Fruit fly (Drosophila melanogaster) whole organism, embryonic: ENCODE measurements around the gene hd.
A peak's percentile ranks its signal among the peaks of the same experiment; 100 is the strongest.

Experiments used
- ATbp ChIP-seq: fragments of 200-800 bp; sonication (Bioruptor generic); optimal IDR thresholded peaks from 2 replicates; lab custom pipeline; 2017; ENCODE audit warnings: missing biosample characterization, mild to moderate bottlenecking, missing genetic modification characterization, missing genetic modification reagents
- Antp ChIP-seq: fragments of 200-800 bp; sonication (Bioruptor generic); optimal IDR thresholded peaks from 3 replicates; lab custom pipeline; 2016; ENCODE audit warnings: missing biosample characterization, missing genetic modification characterization
- Atf-2 ChIP-seq: fragments of 200-800 bp; sonication (Bioruptor generic); optimal IDR thresholded peaks from 2 replicates; lab custom pipeline; 2016; ENCODE audit warnings: missing biosample characterization, missing genetic modification characterization
- CG10147 ChIP-seq: fragments of 200-800 bp; sonication (Bioruptor generic); optimal IDR thresholded peaks from 2 replicates; lab custom pipeline; 2019; ENCODE audit warnings: missing biosample characterization, mild to moderate bottlenecking, missing genetic modification characterization, moderate library complexity
- CG1024 ChIP-seq: fragments of 200-800 bp; sonication (Bioruptor generic); IDR thresholded peaks from 2 replicates; pipeline ENCODE4 v1.3.6; 2022; ENCODE audit warnings: missing biosample characterization, missing genetic modification characterization
- CG10462 ChIP-seq: fragments of 200-800 bp; sonication (Bioruptor generic); optimal IDR thresholded peaks from 2 replicates; lab custom pipeline; 2016; ENCODE audit warnings: missing biosample characterization, missing genetic modification characterization
- CG11093 ChIP-seq: fragments of 200-800 bp; sonication (Bioruptor generic); IDR thresholded peaks from 3 replicates; pipeline ENCODE4 v1.3.6; 2022; ENCODE audit warnings: missing biosample characterization, missing genetic modification characterization
- CG11695 ChIP-seq: fragments of 200-800 bp; sonication (Bioruptor generic); IDR thresholded peaks from 3 replicates; pipeline ENCODE4 v1.3.6; 2022; ENCODE audit warnings: missing biosample characterization, missing genetic modification characterization
- CG12155 ChIP-seq: fragments of 200-800 bp; sonication (Bioruptor generic); optimal IDR thresholded peaks from 3 replicates; lab custom pipeline; 2016; ENCODE audit warnings: missing biosample characterization, missing genetic modification characterization
- CG12942 ChIP-seq: fragments of 200-800 bp; sonication (Bioruptor generic); optimal IDR thresholded peaks from 3 replicates; lab custom pipeline; 2016; ENCODE audit warnings: missing biosample characterization, missing genetic modification characterization
- CG1529 ChIP-seq: fragments of 200-800 bp; sonication (Bioruptor generic); optimal IDR thresholded peaks from 3 replicates; lab custom pipeline; 2018; ENCODE audit warnings: missing biosample characterization, missing genetic modification characterization
- CG1647 ChIP-seq: fragments of 200-800 bp; sonication (Bioruptor generic); optimal IDR thresholded peaks from 3 replicates; lab custom pipeline; 2016; ENCODE audit warnings: missing biosample characterization, missing genetic modification characterization
- CG1792 ChIP-seq: fragments of 200-800 bp; sonication (Bioruptor generic); optimal IDR thresholded peaks from 2 replicates; lab custom pipeline; 2016; ENCODE audit warnings: missing biosample characterization, missing genetic modification characterization
- CG18011 ChIP-seq: fragments of 200-800 bp; sonication (Bioruptor generic); optimal IDR thresholded peaks from 2 replicates; lab custom pipeline; 2017; ENCODE audit warnings: missing biosample characterization, missing genetic modification characterization, mild to moderate bottlenecking, moderate library complexity, missing genotype
- CG2116 ChIP-seq: fragments of 200-800 bp; sonication (Bioruptor generic); optimal IDR thresholded peaks from 3 replicates; lab custom pipeline; 2018; ENCODE audit warnings: missing biosample characterization, mild to moderate bottlenecking, missing genetic modification characterization
- CG2202 ChIP-seq: fragments of 200-800 bp; sonication (Bioruptor generic); optimal IDR thresholded peaks from 2 replicates; lab custom pipeline; 2018; ENCODE audit warnings: missing biosample characterization, mild to moderate bottlenecking, missing genetic modification characterization
- CG30431 ChIP-seq: fragments of 200-800 bp; sonication (Bioruptor generic); optimal IDR thresholded peaks from 2 replicates; lab custom pipeline; 2017; ENCODE audit warnings: missing biosample characterization, missing genetic modification characterization
- CG34224 ChIP-seq: fragments of 200-800 bp; sonication (Bioruptor generic); IDR thresholded peaks from 3 replicates; pipeline ENCODE4 v1.3.6; 2022; ENCODE audit warnings: missing biosample characterization, missing genetic modification characterization; ENCODE audit not compliant: partially characterized antibody
- CG4360 ChIP-seq: fragments of 200-800 bp; sonication (Bioruptor generic); IDR thresholded peaks from 2 replicates; pipeline ENCODE4 v1.3.6; 2022; ENCODE audit warnings: missing biosample characterization, missing genetic modification characterization
- CG4617 ChIP-seq: fragments of 200-800 bp; sonication (Bioruptor generic); optimal IDR thresholded peaks from 3 replicates; lab custom pipeline; 2016; ENCODE audit warnings: missing biosample characterization, missing genetic modification characterization, borderline replicate concordance
- CG6175 ChIP-seq: fragments of 200-800 bp; sonication (Bioruptor generic); IDR thresholded peaks from 3 replicates; pipeline ENCODE4 v1.3.6; 2022; ENCODE audit warnings: missing biosample characterization, missing genetic modification characterization
- CG7271 ChIP-seq: fragments of 200-800 bp; sonication (Bioruptor generic); optimal IDR thresholded peaks from 2 replicates; lab custom pipeline; 2018; ENCODE audit warnings: missing biosample characterization, mild to moderate bottlenecking, missing genetic modification characterization, moderate library complexity
- Dll ChIP-seq: fragments of 200-800 bp; sonication (Bioruptor generic); IDR thresholded peaks from 4 replicates; pipeline ENCODE4 v1.3.6; 2022; ENCODE audit warnings: missing biosample characterization, missing genetic modification characterization; ENCODE audit not compliant: partially characterized antibody
- Ets97D ChIP-seq: fragments of 200-800 bp; sonication (Bioruptor generic); optimal IDR thresholded peaks from 3 replicates; lab custom pipeline; 2016; ENCODE audit warnings: missing biosample characterization, missing genetic modification characterization
- HmgZ ChIP-seq: fragments of 200-800 bp; sonication (Bioruptor generic); optimal IDR thresholded peaks from 2 replicates; lab custom pipeline; 2018; ENCODE audit warnings: missing biosample characterization, mild to moderate bottlenecking, missing genetic modification characterization
- Hr51 ChIP-seq, 2 experiments: fragments of 200-800 bp; sonication (Bioruptor generic); optimal IDR thresholded peaks; 2 replicates in 1 of 2; 3 replicates in 1 of 2; lab custom pipeline; 2016 to 2018; ENCODE audit warnings: missing biosample characterization in 2 of 2, missing genetic modification characterization in 2 of 2, mild to moderate bottlenecking in 1 of 2, moderate library complexity in 1 of 2
- MESR4 ChIP-seq: fragments of 200-800 bp; sonication (Bioruptor generic); optimal IDR thresholded peaks from 2 replicates; lab custom pipeline; 2018; ENCODE audit warnings: missing biosample characterization, mild to moderate bottlenecking, missing genetic modification characterization, moderate library complexity
- Med ChIP-seq: fragments of 200-800 bp; sonication (Bioruptor generic); peaks from one replicate; lab custom pipeline; 2016; ENCODE audit warnings: missing biosample characterization, missing genetic modification characterization, mild to moderate bottlenecking, inconsistent platforms, moderate library complexity
- aop ChIP-seq: fragments of 200-800 bp; sonication (Bioruptor generic); IDR thresholded peaks from 2 replicates; pipeline ENCODE4 v1.3.6; 2022; ENCODE audit warnings: missing biosample characterization, missing genetic modification characterization
- croc ChIP-seq: fragments of 200-800 bp; sonication (Bioruptor generic); conservative IDR thresholded peaks from 3 replicates; pipeline ENCODE4 v1.3.6; 2022; ENCODE audit warnings: missing biosample characterization, missing genetic modification characterization
- en ChIP-seq: fragments of 200-800 bp; sonication (Bioruptor generic); optimal IDR thresholded peaks from 2 replicates; lab custom pipeline; 2016; ENCODE audit warnings: missing biosample characterization, missing genetic modification characterization
- ftz-f1 ChIP-seq: fragments of 200-800 bp; sonication (Bioruptor generic); optimal IDR thresholded peaks from 2 replicates; lab custom pipeline; 2016; ENCODE audit warnings: missing biosample characterization, missing genetic modification characterization
- gce ChIP-seq: fragments of 200-800 bp; sonication (Bioruptor generic); IDR thresholded peaks from 3 replicates; pipeline ENCODE4 v1.3.6; 2022; ENCODE audit warnings: missing biosample characterization, missing genetic modification characterization
- gem ChIP-seq: fragments of 200-800 bp; sonication (Bioruptor generic); optimal IDR thresholded peaks from 2 replicates; lab custom pipeline; 2019; ENCODE audit warnings: missing biosample characterization, mild to moderate bottlenecking, missing genetic modification characterization, moderate library complexity
- gfzf ChIP-seq: fragments of 200-800 bp; sonication (Bioruptor generic); optimal IDR thresholded peaks from 2 replicates; lab custom pipeline; 2016; ENCODE audit warnings: missing biosample characterization, mild to moderate bottlenecking, missing genetic modification characterization, moderate library complexity
- gsb-n ChIP-seq: fragments of 200-800 bp; sonication (Bioruptor generic); optimal IDR thresholded peaks from 3 replicates; lab custom pipeline; 2018; ENCODE audit warnings: missing biosample characterization, mild to moderate bottlenecking, missing genetic modification characterization
- jing ChIP-seq: fragments of 200-800 bp; sonication (Bioruptor generic); optimal IDR thresholded peaks from 2 replicates; lab custom pipeline; 2018; ENCODE audit warnings: missing biosample characterization, mild to moderate bottlenecking, missing genetic modification characterization
- ken ChIP-seq: fragments of 200-800 bp; sonication (Bioruptor generic); IDR thresholded peaks from 3 replicates; pipeline ENCODE4 v1.3.6; 2022; ENCODE audit warnings: missing biosample characterization, missing genetic modification characterization
- lbe ChIP-seq: fragments of 200-800 bp; sonication (Bioruptor generic); optimal IDR thresholded peaks from 2 replicates; lab custom pipeline; 2016; ENCODE audit warnings: missing biosample characterization, mild to moderate bottlenecking, missing genetic modification characterization
- mld ChIP-seq: fragments of 200-800 bp; sonication (Bioruptor generic); IDR thresholded peaks from 3 replicates; pipeline ENCODE4 v1.3.6; 2022; ENCODE audit warnings: missing biosample characterization, missing genetic modification characterization; ENCODE audit not compliant: partially characterized antibody
- oc ChIP-seq: fragments of 200-800 bp; sonication (Bioruptor generic); optimal IDR thresholded peaks from 2 replicates; lab custom pipeline; 2018; ENCODE audit warnings: missing biosample characterization, mild to moderate bottlenecking, missing genetic modification characterization, moderate library complexity
- ro ChIP-seq: fragments of 200-800 bp; sonication (Bioruptor generic); IDR thresholded peaks from 2 replicates; pipeline ENCODE4 v1.3.6; 2022; ENCODE audit warnings: missing biosample characterization, missing genetic modification characterization
- row ChIP-seq: fragments of 200-800 bp; sonication (Bioruptor generic); IDR thresholded peaks from 3 replicates; pipeline ENCODE4 v1.3.6; 2022; ENCODE audit warnings: missing biosample characterization, missing genetic modification characterization
- sd ChIP-seq: fragments of 200-800 bp; sonication (Bioruptor generic); optimal IDR thresholded peaks from 3 replicates; lab custom pipeline; 2018; ENCODE audit warnings: missing biosample characterization, mild to moderate bottlenecking, missing genetic modification characterization, moderate library complexity
- sens-2 ChIP-seq: fragments of 200-800 bp; sonication (Bioruptor generic); IDR thresholded peaks from 2 replicates; pipeline ENCODE4 v1.3.6; 2022; ENCODE audit warnings: missing biosample characterization, missing genetic modification characterization
- z ChIP-seq: fragments of 200-800 bp; sonication (Bioruptor generic); IDR thresholded peaks from 3 replicates; pipeline ENCODE4 v1.3.6; 2022; ENCODE audit warnings: missing biosample characterization, missing genetic modification characterization

hd gene

DNA sequence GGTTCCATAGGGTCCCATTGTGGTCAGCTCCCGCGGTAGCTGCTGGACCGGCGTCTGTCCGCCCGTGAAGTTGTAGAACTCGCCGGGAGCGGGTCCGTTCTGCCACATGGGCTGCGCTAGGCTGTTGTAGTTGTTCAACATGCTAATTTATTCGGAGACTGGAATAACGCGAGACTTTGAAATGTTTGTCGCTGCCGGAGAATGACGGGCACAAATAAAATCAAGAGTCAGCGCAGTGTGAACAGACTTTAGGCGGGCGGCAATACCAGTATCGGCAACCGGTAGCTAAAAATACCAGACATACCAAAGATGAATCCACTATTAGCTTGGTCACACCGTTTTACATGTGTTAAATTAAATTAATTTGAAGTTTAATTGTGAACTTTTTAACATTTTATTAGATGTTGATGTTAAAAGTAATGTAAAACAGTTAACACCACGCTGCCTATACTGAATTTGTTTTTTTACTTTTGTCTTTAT, 16.8 kb downstream of the hd start, which contains the start of gene Prosbeta7 (continued):
- peak; percentile 92 for TF ChIP-seq gfzf (GFP tag; lab: Kevin White, UChicago)
- TF ChIP-seq CG2116 (GFP tag; lab: Kevin White, UChicago): peak; percentile 46
- TF ChIP-seq Med (GFP tag; lab: Kevin White, UChicago): peak; percentile 39
- peak; percentile 34 for TF ChIP-seq Ets97D (GFP tag; lab: Kevin White, UChicago)

DNA sequence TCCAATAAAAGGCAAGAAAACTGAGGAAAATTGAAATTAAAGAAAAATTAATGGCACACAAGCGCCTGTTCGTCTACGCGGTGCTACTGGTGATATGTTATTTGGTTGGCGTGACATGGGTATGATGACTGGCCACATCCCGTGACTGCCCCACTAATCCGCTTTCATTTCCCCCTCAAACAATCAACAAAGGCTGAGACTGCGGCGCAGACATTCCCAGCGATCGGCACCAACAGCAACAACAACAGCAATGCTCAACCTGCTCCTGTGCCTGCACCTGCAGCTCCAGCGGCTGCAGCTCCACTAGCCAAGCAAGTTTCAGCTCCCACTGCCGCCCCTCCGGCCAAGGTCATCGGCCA, 19.6 kb downstream of the hd start:
- TF ChIP-seq gce (GFP tag; lab: Robert Waterston, UW) (no peak), Med (GFP tag; lab: Kevin White, UChicago) (peak; percentile 50), CG6175 (GFP tag; lab: Robert Waterston, UW) (0 out of 3 replicates have a peak, but pooled peaks have one; percentile 6), CG4360 (GFP tag; lab: Robert Waterston, UW) (peak; percentile 59; the same call in 1 of the 2 replicates), CG1792 (GFP tag; lab: Kevin White, UChicago) (no peak), MESR4 (GFP tag; lab: Kevin White, UChicago) (peak; percentile 82), CG18011 (GFP tag; lab: Kevin White, UChicago) (no peak), CG12155 (GFP tag; lab: Kevin White, UChicago) (no peak), sd (tag; lab: Kevin White, UChicago) (peak; percentile 38), ro (GFP tag; lab: Robert Waterston, UW) (no peak), ATbp (GFP tag; lab: Kevin White, UChicago) (no peak), oc (no peak), CG10462 (GFP tag; lab: Kevin White, UChicago) (no peak), CG4617 (GFP tag; lab: Kevin White, UChicago) (peak; percentile 17), CG34224 (0 out of 3 replicates have a peak, but pooled peaks have one; percentile 13), CG7271 (tag; lab: Kevin White, UChicago) (no peak), z (no peak), ftz-f1 (peak; percentile 46), CG11695 (GFP tag; lab: Robert Waterston, UW) (no peak), CG10147 (no peak)

DNA sequence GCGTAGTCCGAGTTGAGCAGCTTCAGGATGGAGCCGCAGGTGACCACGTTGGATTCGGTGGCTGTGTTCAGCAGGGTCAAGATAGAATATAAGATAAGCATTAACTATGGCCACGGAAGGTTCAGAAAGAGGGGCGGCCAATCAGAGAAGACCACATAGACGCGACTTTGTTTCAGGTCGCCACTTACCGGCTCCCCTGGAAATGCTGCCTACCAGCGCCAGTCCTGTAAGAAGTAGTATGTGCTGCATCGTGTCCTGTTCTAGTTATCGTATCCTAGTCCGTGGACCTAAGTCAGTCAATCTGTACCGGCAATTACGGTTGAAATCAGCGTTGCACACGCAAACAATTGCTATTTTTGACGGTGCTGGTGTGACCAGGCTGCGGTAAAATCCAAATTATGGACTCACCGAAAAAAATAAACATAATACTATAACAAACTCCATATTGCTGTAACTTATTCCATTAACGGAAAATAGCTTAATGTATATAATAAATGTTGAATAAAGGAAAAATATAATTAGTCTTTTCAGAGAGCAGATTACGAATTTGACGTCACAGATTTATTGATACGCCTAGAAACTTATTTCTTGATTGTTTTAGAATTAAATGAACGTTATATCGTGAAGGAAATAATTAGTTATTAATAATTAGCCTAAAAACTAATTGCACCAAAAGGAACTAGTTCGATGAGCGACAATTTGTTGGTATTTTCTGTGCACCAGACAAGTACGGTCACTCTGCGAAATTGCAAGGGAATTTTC, 20.2 kb downstream of the hd start, which contains the start of the genes CG11999 and CG1161:
Gene CG11999 (minus strand): TSS at position 375 of the 762 bp plus-strand sequence.
Gene CG1161 (plus strand): TSS at position 720 of the 762 bp plus-strand sequence.
- TF ChIP-seq CG1529 (no peak), Antp (GFP tag; lab: Kevin White, UChicago) (no peak), CG30431 (no peak), mld (GFP tag; lab: Robert Waterston, UW) (no peak), CG4617 (GFP tag; lab: Kevin White, UChicago) (peak; percentile 49), CG2202 (no peak), CG1024 (GFP tag; lab: Robert Waterston, UW) (no peak), Hr51 (GFP tag; optimal IDR thresholded peaks at IDR 0.05; lab: Kevin White, UChicago) (peak in 1 of 2 experiments; percentile 52), ken (GFP tag; lab: Robert Waterston, UW) (no peak), gce (GFP tag; lab: Robert Waterston, UW) (no peak), CG1647 (GFP tag; lab: Kevin White, UChicago) (no peak), lbe (GFP tag; lab: Kevin White, UChicago) (peak; percentile 28), sens-2 (no peak), CG11093 (GFP tag; lab: Robert Waterston, UW) (no peak), Dll (GFP tag; lab: Robert Waterston, UW) (no peak), gsb-n (tag; lab: Kevin White, UChicago) (no peak), jing (no peak), CG12942 (GFP tag; lab: Kevin White, UChicago) (no peak), row (GFP tag; lab: Robert Waterston, UW) (peak; percentile 57; the same call in 2 of the 3 replicates), gem (tag; lab: Kevin White, UChicago) (no peak), Atf-2 (GFP tag; lab: Kevin White, UChicago) (no peak), aop (no peak), en (GFP tag; lab: Kevin White, UChicago) (no peak), CG11695 (GFP tag; lab: Robert Waterston, UW) (no peak), Med (GFP tag; lab: Kevin White, UChicago) (no peak), HmgZ (no peak), croc (GFP tag; lab: Robert Waterston, UW) (no peak)
